Fruit fly (Drosophila melanogaster) whole organism, prepupa: ENCODE results near the gene hwt.

Source experiments
- Blimp-1 ChIP-seq: fragments of 200-800 bp; sonication (Bioruptor generic); optimal IDR thresholded peaks from 3 replicates; lab custom pipeline; 2017; ENCODE audit warnings: missing biosample characterization, missing genetic modification characterization, mild to moderate bottlenecking, moderate library complexity, missing genetic modification reagents
- CG10631 ChIP-seq: fragments of 200-800 bp; sonication (Bioruptor generic); optimal IDR thresholded peaks from 2 replicates; lab custom pipeline; 2016; ENCODE audit warnings: missing biosample characterization, missing genetic modification characterization
- CG11294 ChIP-seq: fragments of 200-800 bp; sonication (Bioruptor generic); IDR thresholded peaks from 2 replicates; pipeline ENCODE4 v1.3.6; 2022; ENCODE audit warnings: missing biosample characterization, missing genetic modification characterization
- CG11762 ChIP-seq: fragments of 200-800 bp; sonication (Bioruptor generic); optimal IDR thresholded peaks from 3 replicates; lab custom pipeline; 2016; ENCODE audit warnings: missing biosample characterization, missing genetic modification characterization; ENCODE audit not compliant: insufficient read depth
- CG3032 ChIP-seq: fragments of 200-800 bp; optimal IDR thresholded peaks from 2 replicates; lab custom pipeline; 2019; ENCODE audit warnings: missing biosample characterization, mild to moderate bottlenecking, missing genetic modification characterization, moderate library complexity
- CG31627 ChIP-seq: fragments of 200-800 bp; sonication (Bioruptor generic); optimal IDR thresholded peaks from 3 replicates; lab custom pipeline; 2016; ENCODE audit warnings: missing biosample characterization, missing genetic modification characterization
- CG32006 ChIP-seq: fragments of 200-800 bp; sonication (Bioruptor generic); optimal IDR thresholded peaks from 3 replicates; lab custom pipeline; 2017; ENCODE audit warnings: missing biosample characterization, mild to moderate bottlenecking, missing genetic modification characterization
- CG34406 ChIP-seq: fragments of 200-800 bp; sonication (Bioruptor generic); optimal IDR thresholded peaks from 3 replicates; lab custom pipeline; 2016; ENCODE audit warnings: missing biosample characterization, missing genetic modification characterization
- CG3919 ChIP-seq: fragments of 200-800 bp; sonication (Bioruptor generic); optimal IDR thresholded peaks from 3 replicates; lab custom pipeline; 2016; ENCODE audit warnings: missing biosample characterization, missing genetic modification characterization
- CG4318 ChIP-seq: fragments of 200-800 bp; sonication (Bioruptor generic); optimal IDR thresholded peaks from 3 replicates; lab custom pipeline; 2017; ENCODE audit warnings: missing biosample characterization, mild to moderate bottlenecking, missing genetic modification characterization
- CG6163 ChIP-seq: fragments of 200-800 bp; sonication (Bioruptor generic); IDR thresholded peaks from 3 replicates; pipeline ENCODE4 v1.3.6; 2022; ENCODE audit warnings: missing biosample characterization, missing genetic modification characterization
- CG6276 ChIP-seq: fragments of 200-800 bp; sonication (Bioruptor generic); optimal IDR thresholded peaks from 2 replicates; lab custom pipeline; 2017; ENCODE audit warnings: missing biosample characterization, mild to moderate bottlenecking, missing genetic modification characterization
- CG6792 ChIP-seq: fragments of 200-800 bp; sonication (Bioruptor generic); optimal IDR thresholded peaks from 3 replicates; lab custom pipeline; 2016; ENCODE audit warnings: missing biosample characterization, missing genetic modification characterization
- CG6808 ChIP-seq: fragments of 200-800 bp; sonication (Bioruptor generic); optimal IDR thresholded peaks from 3 replicates; lab custom pipeline; 2017; ENCODE audit warnings: missing biosample characterization, missing genetic modification characterization, mild to moderate bottlenecking, moderate library complexity, missing genetic modification reagents
- CG8119 ChIP-seq: fragments of 200-800 bp; sonication (Bioruptor generic); IDR thresholded peaks from 3 replicates; pipeline ENCODE4 v1.3.6; 2022; ENCODE audit warnings: missing biosample characterization, missing genetic modification characterization
- CG8319 ChIP-seq: fragments of 200-800 bp; sonication (Bioruptor generic); optimal IDR thresholded peaks from 3 replicates; lab custom pipeline; 2016; ENCODE audit warnings: missing biosample characterization, missing genetic modification characterization
- CG8632 ChIP-seq: fragments of 200-800 bp; sonication (Bioruptor generic); optimal IDR thresholded peaks from 3 replicates; lab custom pipeline; 2016; ENCODE audit warnings: missing biosample characterization, missing genetic modification characterization
- CG9139 ChIP-seq: fragments of 200-800 bp; sonication (Bioruptor generic); optimal IDR thresholded peaks from 3 replicates; lab custom pipeline; 2017; ENCODE audit warnings: missing biosample characterization, mild to moderate bottlenecking, missing genetic modification characterization
- Eip75B ChIP-seq: fragments of 200-800 bp; sonication (Bioruptor generic); optimal IDR thresholded peaks from 3 replicates; lab custom pipeline; 2016; ENCODE audit warnings: missing biosample characterization, missing genetic modification characterization
- Eip78C ChIP-seq: fragments of 200-800 bp; sonication (Bioruptor generic); peaks from one replicate; lab custom pipeline; 2016; ENCODE audit warnings: missing biosample characterization, missing genetic modification characterization
- Eip93F ChIP-seq: fragments of 200-800 bp; sonication (Bioruptor generic); optimal IDR thresholded peaks from 2 replicates; lab custom pipeline; 2016; ENCODE audit warnings: missing biosample characterization, mild to moderate bottlenecking, missing genetic modification characterization
- Ets21C ChIP-seq: fragments of 200-800 bp; sonication (Bioruptor generic); optimal IDR thresholded peaks from 3 replicates; lab custom pipeline; 2016; ENCODE audit warnings: missing biosample characterization, missing genetic modification characterization
- Hr39 ChIP-seq: fragments of 200-800 bp; sonication (Bioruptor generic); optimal IDR thresholded peaks from 2 replicates; lab custom pipeline; 2016; ENCODE audit warnings: missing biosample characterization, missing genetic modification characterization
- Hr4 ChIP-seq: fragments of 200-800 bp; sonication (Bioruptor generic); optimal IDR thresholded peaks from 3 replicates; lab custom pipeline; 2016; ENCODE audit warnings: missing biosample characterization, missing genetic modification characterization
- Met ChIP-seq: fragments of 200-800 bp; sonication (Bioruptor generic); optimal IDR thresholded peaks from 3 replicates; lab custom pipeline; 2016; ENCODE audit warnings: missing biosample characterization, missing genetic modification characterization
- Sox102F ChIP-seq: fragments of 200-800 bp; sonication (Bioruptor generic); optimal IDR thresholded peaks from 2 replicates; lab custom pipeline; 2016; ENCODE audit warnings: missing biosample characterization, mild to moderate bottlenecking, missing genetic modification characterization
- acj6 ChIP-seq: fragments of 200-800 bp; sonication (Bioruptor generic); optimal IDR thresholded peaks from 3 replicates; lab custom pipeline; 2016; ENCODE audit warnings: missing biosample characterization, missing genetic modification characterization
- cyc ChIP-seq: fragments of 200-800 bp; sonication (Bioruptor generic); optimal IDR thresholded peaks from 3 replicates; lab custom pipeline; 2016; ENCODE audit warnings: missing biosample characterization, missing genetic modification characterization
- dac ChIP-seq: fragments of 200-800 bp; sonication (Bioruptor generic); optimal IDR thresholded peaks from 2 replicates; lab custom pipeline; 2017; ENCODE audit warnings: missing biosample characterization, mild to moderate bottlenecking, missing genetic modification characterization
- dsx ChIP-seq: fragments of 200-800 bp; optimal IDR thresholded peaks from 3 replicates; lab custom pipeline; 2019; ENCODE audit warnings: missing biosample characterization, mild to moderate bottlenecking, missing genetic modification characterization, moderate library complexity; ENCODE audit not compliant: poor library complexity, severe bottlenecking
- eg ChIP-seq: fragments of 200-800 bp; sonication (Bioruptor generic); IDR thresholded peaks from 3 replicates; pipeline ENCODE4 v1.3.6; 2022; ENCODE audit warnings: missing biosample characterization, missing genetic modification characterization
- fd59A ChIP-seq: fragments of 200-800 bp; sonication (Bioruptor generic); optimal IDR thresholded peaks from 2 replicates; lab custom pipeline; 2017; ENCODE audit warnings: missing biosample characterization, mild to moderate bottlenecking, missing genetic modification characterization, missing genetic modification reagents
- fd85E ChIP-seq: fragments of 200-800 bp; sonication (Bioruptor generic); optimal IDR thresholded peaks from 3 replicates; lab custom pipeline; 2016; ENCODE audit warnings: missing biosample characterization, missing genetic modification characterization
- fkh ChIP-seq: fragments of 200-800 bp; sonication (Bioruptor generic); optimal IDR thresholded peaks from 3 replicates; lab custom pipeline; 2017; ENCODE audit warnings: missing biosample characterization, mild to moderate bottlenecking, missing genetic modification characterization, moderate library complexity
- lz ChIP-seq: fragments of 200-800 bp; sonication (Bioruptor generic); optimal IDR thresholded peaks from 3 replicates; lab custom pipeline; 2016; ENCODE audit warnings: missing biosample characterization, missing genetic modification characterization
- net ChIP-seq: fragments of 200-800 bp; sonication (Bioruptor generic); optimal IDR thresholded peaks from 3 replicates; lab custom pipeline; 2016; ENCODE audit warnings: missing biosample characterization, missing genetic modification characterization
- pdm3 ChIP-seq: fragments of 200-800 bp; sonication (Bioruptor generic); optimal IDR thresholded peaks from 3 replicates; lab custom pipeline; 2016; ENCODE audit warnings: missing biosample characterization, missing genetic modification characterization
- salr ChIP-seq, 2 experiments: fragments of 200-800 bp; sonication (Bioruptor generic); optimal IDR thresholded peaks; 3 replicates each; lab custom pipeline; 2016 to 2018; ENCODE audit warnings: missing biosample characterization in 2 of 2, missing genetic modification characterization in 2 of 2, mild to moderate bottlenecking in 1 of 2
- ss ChIP-seq, 2 experiments: fragments of 200-800 bp; sonication (Bioruptor generic); optimal IDR thresholded peaks; 2 replicates in 1 of 2; 3 replicates in 1 of 2; lab custom pipeline; 2017 to 2018; ENCODE audit warnings: mild to moderate bottlenecking in 2 of 2, missing biosample characterization in 2 of 2, missing genetic modification characterization in 2 of 2, moderate library complexity in 1 of 2
- svp ChIP-seq: fragments of 200-800 bp; sonication (Bioruptor generic); peaks from one replicate; lab custom pipeline; 2016; ENCODE audit warnings: missing biosample characterization, missing genetic modification characterization
- topi ChIP-seq: fragments of 200-800 bp; sonication (Bioruptor generic); optimal IDR thresholded peaks from 3 replicates; lab custom pipeline; 2016; ENCODE audit warnings: missing biosample characterization, missing genetic modification characterization

hwt gene

DNA sequence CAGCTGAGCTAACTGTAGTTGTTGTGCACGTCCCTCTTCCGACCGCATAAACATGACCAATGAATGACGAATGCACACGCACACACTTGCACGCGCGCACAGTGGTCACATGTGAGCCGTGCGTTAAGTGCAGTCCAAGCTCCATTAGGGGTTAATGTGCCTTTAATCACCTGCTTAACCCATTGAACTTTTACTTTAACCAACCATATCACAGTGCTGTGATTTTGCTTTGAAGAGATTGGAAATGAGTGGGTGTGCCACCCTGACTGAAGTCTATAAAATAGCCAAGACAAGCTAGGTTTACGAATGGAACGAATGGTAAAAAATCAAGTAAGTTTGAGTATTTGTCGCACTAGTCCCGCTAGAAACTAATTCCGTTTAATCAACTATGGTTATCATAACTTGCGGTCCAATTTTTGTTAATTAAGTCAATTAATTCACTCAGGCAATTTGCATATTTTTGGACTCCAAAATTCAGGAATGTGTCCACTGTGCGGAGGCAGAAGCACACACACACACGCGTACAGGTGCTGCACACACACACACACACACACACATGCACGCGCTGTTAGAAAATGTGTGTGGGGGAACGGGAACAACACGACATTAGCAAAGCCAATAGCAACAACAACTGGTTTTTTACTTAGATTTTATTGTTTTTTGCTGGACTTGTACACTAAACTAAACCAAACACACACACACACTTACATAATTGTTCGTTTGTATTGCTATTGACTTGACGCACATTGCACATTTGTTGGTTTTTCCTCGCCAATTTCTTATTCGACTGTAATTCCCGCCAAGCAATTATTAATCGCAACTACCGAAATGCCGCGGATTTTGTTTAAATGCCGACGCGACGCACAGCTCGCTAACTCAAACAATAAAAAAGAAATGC lies 23.2 kb upstream of the hwt start (continued):
- TF ChIP-seq CG10631 (GFP tag; lab: Kevin White, UChicago) (peak; percentile 74), topi (peak; percentile 81), fd59A (GFP tag; lab: Kevin White, UChicago) (peak; percentile 59), svp (GFP tag; lab: Kevin White, UChicago) (peak; percentile 90), Eip93F (no peak), CG32006 (GFP tag; lab: Kevin White, UChicago) (peak; percentile 90), fd85E (peak; percentile 26), lz (GFP tag; lab: Kevin White, UChicago) (peak; percentile 75), CG9139 (GFP tag; lab: Kevin White, UChicago) (peak; percentile 26), Blimp-1 (GFP tag; lab: Kevin White, UChicago) (peak; percentile 38), net (GFP tag; lab: Kevin White, UChicago) (peak; percentile 78), acj6 (GFP tag; lab: Kevin White, UChicago) (peak; percentile 72), CG6808 (GFP tag; lab: Kevin White, UChicago) (peak; percentile 80), CG8119 (GFP tag; lab: Robert Waterston, UW) (peak; percentile 50; the same call in 2 of the 3 replicates), fkh (GFP tag; lab: Kevin White, UChicago) (peak; percentile 58), CG3919 (peak; percentile 58), Ets21C (GFP tag; lab: Kevin White, UChicago) (peak; percentile 77), pdm3 (GFP tag; lab: Kevin White, UChicago) (peak; percentile 82), CG6276 (GFP tag; lab: Kevin White, UChicago) (peak; percentile 81), CG11762 (GFP tag; lab: Kevin White, UChicago) (peak; percentile 67), CG4318 (GFP tag; lab: Kevin White, UChicago) (peak; percentile 81), salr (GFP tag; optimal IDR thresholded peaks at IDR 0.05; lab: Kevin White, UChicago) (peak in 1 of 2 experiments; percentile 82), CG8632 (GFP tag; lab: Kevin White, UChicago) (peak; percentile 68), CG11294 (GFP tag; lab: Robert Waterston, UW) (peak; percentile 16; the same call in 1 of the 2 replicates)

DNA sequence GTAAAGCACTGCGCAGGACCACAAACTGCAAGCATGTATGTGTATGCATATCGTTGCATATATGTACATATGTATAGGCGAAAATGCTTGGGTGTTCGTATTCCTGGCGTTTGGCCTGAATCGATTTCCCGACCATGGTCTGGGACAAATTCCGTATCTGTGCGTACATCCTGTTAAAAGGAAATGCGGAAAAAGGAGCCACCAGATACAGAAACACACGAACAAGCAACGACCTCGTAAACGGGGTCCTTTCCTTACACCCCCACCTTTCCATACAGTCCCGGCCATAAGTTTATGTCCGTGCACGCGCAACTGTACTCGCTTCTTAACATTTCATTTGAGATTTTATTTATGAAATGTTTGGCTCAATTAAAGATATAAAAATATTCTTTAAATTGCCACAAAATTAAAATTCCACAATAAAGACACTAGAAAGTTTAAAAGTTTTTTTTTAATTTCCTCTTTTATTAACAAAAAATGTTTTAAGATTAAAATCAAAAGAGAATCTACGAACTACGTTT lies 15.7 kb upstream of the hwt start:
- peak; percentile 71 for TF ChIP-seq Eip78C
- TF ChIP-seq cyc (GFP tag; lab: Kevin White, UChicago): no peak

DNA sequence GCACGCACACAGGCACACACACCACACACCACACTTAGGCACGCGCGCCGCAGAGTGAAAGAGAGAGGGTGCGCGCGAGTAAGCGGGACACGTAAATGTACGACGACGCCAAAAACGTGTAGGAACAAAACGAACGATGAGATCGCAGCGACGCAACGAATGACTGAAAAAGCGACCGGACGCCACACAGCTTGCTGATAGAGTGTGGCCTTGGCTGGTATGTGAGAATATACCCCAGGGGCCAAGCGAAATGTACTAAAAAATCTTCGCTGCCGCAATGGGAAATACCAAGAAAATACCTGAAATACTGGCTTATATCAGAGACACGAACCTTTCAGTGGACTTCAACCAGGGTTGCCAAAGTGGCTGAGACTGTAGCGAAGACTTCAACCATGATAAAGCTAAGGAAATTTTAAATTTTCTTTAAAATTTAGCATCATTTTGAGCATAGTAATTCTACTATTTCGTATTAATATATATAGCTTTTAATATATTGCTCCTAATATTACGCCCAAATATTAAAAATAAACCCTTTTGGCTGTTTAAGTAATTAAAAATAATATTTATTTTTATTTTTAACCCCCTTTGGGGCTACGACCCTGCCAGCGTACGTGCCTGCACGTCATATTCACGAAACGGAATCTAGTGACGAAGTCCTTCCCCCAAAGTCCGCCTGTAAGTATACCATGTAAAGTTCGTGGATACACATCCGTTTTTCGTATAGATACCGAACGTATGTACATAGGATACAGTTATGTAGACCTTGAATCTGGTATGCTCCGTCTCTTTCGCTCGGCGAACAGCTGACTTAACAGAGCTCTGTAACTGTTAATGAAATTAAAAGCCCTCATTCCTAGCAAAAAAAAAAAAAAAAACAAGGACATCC lies 15.0 kb upstream of the hwt start, which contains the start of gene Pits:
TSS of gene Pits (minus strand) at position 210 of the 886 bp plus-strand sequence.
- TF ChIP-seq ss (GFP tag; optimal IDR thresholded peaks at IDR 0.05; lab: Kevin White, UChicago) (peak; percentile 36 to 79), Eip75B (GFP tag; lab: Kevin White, UChicago) (peak; percentile 39), Hr39 (GFP tag; lab: Kevin White, UChicago) (peak; percentile 6), Ets21C (GFP tag; lab: Kevin White, UChicago) (peak; percentile 5), Blimp-1 (GFP tag; lab: Kevin White, UChicago) (no peak), CG6163 (peak; percentile 66; the same call in 2 of the 3 replicates), dsx (peak; percentile 40), CG31627 (GFP tag; lab: Kevin White, UChicago) (peak; percentile 24), eg (GFP tag; lab: Robert Waterston, UW) (peak; percentile 68), CG34406 (GFP tag; lab: Kevin White, UChicago) (no peak), CG11294 (GFP tag; lab: Robert Waterston, UW) (no peak), Eip93F (no peak), CG8319 (GFP tag; lab: Kevin White, UChicago) (no peak), CG3919 (peak; percentile 59), CG10631 (GFP tag; lab: Kevin White, UChicago) (peak; percentile 34), CG6276 (GFP tag; lab: Kevin White, UChicago) (no peak), svp (GFP tag; lab: Kevin White, UChicago) (peak; percentile 72), Hr4 (GFP tag; lab: Kevin White, UChicago) (no peak), Sox102F (GFP tag; lab: Kevin White, UChicago) (no peak), fd85E (no peak), CG32006 (GFP tag; lab: Kevin White, UChicago) (peak; percentile 14), topi (no peak), Eip78C (peak; percentile 47), CG6792 (GFP tag; lab: Kevin White, UChicago) (no peak), Met (GFP tag; lab: Kevin White, UChicago) (peak; percentile 44), CG3032 (tag; lab: Kevin White, UChicago) (peak; percentile 27), dac (GFP tag; lab: Kevin White, UChicago) (no peak)
